Fruit fly (Drosophila melanogaster): ENCODE data around the gene CG32832.

- TF ChIP-seq CTCF (optimal IDR thresholded peaks at IDR 0.05) = no peak
- TF ChIP-seq CG8478 (optimal IDR thresholded peaks at IDR 0.05) = no peak
Observed at dm6 chr2L:16880930-16881329, 1.8 kb upstream of the CG32832 start.
